Fruit fly (Drosophila melanogaster) whole organism, prepupa: ENCODE results near the gene CG42460.
A peak's percentile ranks its signal among the peaks of the same experiment; 100 is the strongest.

Source experiments
- CG10669 ChIP-seq: fragments of 200-800 bp; sonication (Bioruptor generic); optimal IDR thresholded peaks from 3 replicates; lab custom pipeline; 2018; ENCODE audit warnings: missing biosample characterization, mild to moderate bottlenecking, missing genetic modification characterization, moderate library complexity
- CG11762 ChIP-seq: fragments of 200-800 bp; sonication (Bioruptor generic); optimal IDR thresholded peaks from 3 replicates; lab custom pipeline; 2016; ENCODE audit warnings: missing biosample characterization, missing genetic modification characterization; ENCODE audit not compliant: insufficient read depth
- CG16779 ChIP-seq: fragments of 200-800 bp; sonication (Bioruptor generic); optimal IDR thresholded peaks from 3 replicates; lab custom pipeline; 2017; ENCODE audit warnings: missing biosample characterization, mild to moderate bottlenecking, missing genetic modification characterization
- CG6276 ChIP-seq: fragments of 200-800 bp; sonication (Bioruptor generic); optimal IDR thresholded peaks from 2 replicates; lab custom pipeline; 2017; ENCODE audit warnings: missing biosample characterization, mild to moderate bottlenecking, missing genetic modification characterization
- CG8119 ChIP-seq: fragments of 200-800 bp; sonication (Bioruptor generic); IDR thresholded peaks from 3 replicates; pipeline ENCODE4 v1.3.6; 2022; ENCODE audit warnings: missing biosample characterization, missing genetic modification characterization
- CG8319 ChIP-seq: fragments of 200-800 bp; sonication (Bioruptor generic); optimal IDR thresholded peaks from 3 replicates; lab custom pipeline; 2016; ENCODE audit warnings: missing biosample characterization, missing genetic modification characterization
- Gug ChIP-seq: fragments of 200-800 bp; sonication (Bioruptor generic); IDR thresholded peaks from 2 replicates; pipeline ENCODE4 v1.3.6; 2022; ENCODE audit warnings: missing biosample characterization, missing genetic modification characterization
- spab ChIP-seq: fragments of 200-800 bp; sonication (Bioruptor generic); optimal IDR thresholded peaks from 2 replicates; lab custom pipeline; 2017; ENCODE audit warnings: missing biosample characterization, mild to moderate bottlenecking, missing genetic modification characterization, missing genetic modification reagents
- svp ChIP-seq: fragments of 200-800 bp; sonication (Bioruptor generic); peaks from one replicate; lab custom pipeline; 2016; ENCODE audit warnings: missing biosample characterization, missing genetic modification characterization

DNA sequence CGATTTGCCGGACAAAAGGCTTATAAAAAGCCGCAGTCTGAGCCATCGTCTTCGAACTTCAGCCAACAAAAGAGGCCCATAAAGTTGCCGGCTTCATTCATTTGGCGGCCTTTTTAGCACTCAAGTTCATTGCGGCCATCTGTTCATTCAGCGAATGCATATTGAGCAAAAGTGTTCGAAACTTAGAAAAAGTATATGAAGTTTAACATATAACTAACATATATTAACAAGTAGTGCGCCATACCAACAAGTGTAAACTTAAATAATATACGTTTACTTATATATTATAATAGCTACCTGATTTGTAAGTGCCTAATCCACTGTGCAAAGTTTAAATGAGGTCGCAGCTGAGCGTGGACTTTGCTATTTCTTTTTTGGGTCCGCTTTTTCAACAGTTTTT, 48.1 kb upstream of the CG42460 start:
- TF ChIP-seq CG11762 (GFP tag; lab: Kevin White, UChicago) = no peak
- no peak for TF ChIP-seq CG16779 (tag; lab: Kevin White, UChicago)
- peak; percentile 12 for TF ChIP-seq CG6276
- TF ChIP-seq CG8119 (GFP tag; lab: Robert Waterston, UW) = peak; percentile 68
- no peak for TF ChIP-seq spab (GFP tag; lab: Kevin White, UChicago)
- no peak for TF ChIP-seq svp
- no peak for TF ChIP-seq CG8319 (GFP tag; lab: Kevin White, UChicago)
- no peak for TF ChIP-seq Gug (GFP tag; lab: Robert Waterston, UW)
- TF ChIP-seq CG10669 (GFP tag; lab: Kevin White, UChicago) = no peak
